Fruit fly (Drosophila melanogaster): ENCODE results near the gene HLH3B.
A peak's percentile ranks its signal among the peaks of the same experiment; 100 is the strongest.

Gene HLH3B

dm6 chrX:2703693-2704092, 22.2 kb upstream of the HLH3B start, which contains the start of gene Ugalt (continued):
- TF ChIP-seq stwl (tag; optimal IDR thresholded peaks at IDR 0.05) (peak; percentile 93), toy (GFP tag; IDR thresholded peaks at IDR 0.05) (peak; percentile 100), MBD-R2 (GFP tag; IDR thresholded peaks at IDR 0.05) (peak; percentile 100), CG12236 (GFP tag; optimal IDR thresholded peaks at IDR 0.05) (peak; percentile 100), Lim3 (GFP tag; IDR thresholded peaks at IDR 0.05) (peak; percentile 100), luna (GFP tag; optimal IDR thresholded peaks at IDR 0.05) (peak; percentile 100), Nf-YA (GFP tag; IDR thresholded peaks at IDR 0.05) (peak; percentile 100), cato (GFP tag; optimal IDR thresholded peaks at IDR 0.05; ENCODE audit: borderline replicate concordance) (peak; percentile 100), Lpt (GFP tag; optimal IDR thresholded peaks at IDR 0.05) (no peak), CG15073 (GFP tag; optimal IDR thresholded peaks at IDR 0.05) (peak; percentile 96), CG12769 (tag; optimal IDR thresholded peaks at IDR 0.05) (peak; percentile 100), CG7928 (GFP tag; optimal IDR thresholded peaks at IDR 0.05) (peak; percentile 96), tin (GFP tag; optimal IDR thresholded peaks at IDR 0.05) (peak; percentile 100), CG3847 (GFP tag; IDR thresholded peaks at IDR 0.05) (peak; percentile 100), Atf6 (GFP tag; IDR thresholded peaks at IDR 0.05) (peak; percentile 100), CG2889 (GFP tag; IDR thresholded peaks at IDR 0.05) (peak; percentile 100), CG1603 (tag; optimal IDR thresholded peaks at IDR 0.05) (peak; percentile 99), CG31388 (GFP tag; optimal IDR thresholded peaks at IDR 0.05) (peak; percentile 100), kay (GFP tag; optimal IDR thresholded peaks at IDR 0.05) (peak; percentile 100), disco-r (GFP tag; optimal IDR thresholded peaks at IDR 0.05) (peak; percentile 100), CG10654 (GFP tag; optimal IDR thresholded peaks at IDR 0.05) (peak; percentile 100), CG9876 (GFP tag; optimal IDR thresholded peaks at IDR 0.05) (peak; percentile 100), CG34224 (GFP tag; IDR thresholded peaks at IDR 0.05; ENCODE audit: partially characterized antibody) (no peak), CG1602 (GFP tag; optimal IDR thresholded peaks at IDR 0.05) (peak; percentile 100), tna (GFP tag; IDR thresholded peaks at IDR 0.05; ENCODE audit: partially characterized antibody) (no peak), inv (GFP tag; IDR thresholded peaks at IDR 0.05; ENCODE audit: partially characterized antibody) (peak; percentile 34; the same call in 1 of the 2 replicates), prd (optimal IDR thresholded peaks at IDR 0.05) (no peak), prd (GFP tag; IDR thresholded peaks at IDR 0.05) (peak; percentile 100), grau (tag; optimal IDR thresholded peaks at IDR 0.05) (peak; percentile 100), crc (GFP tag; optimal IDR thresholded peaks at IDR 0.05) (peak; percentile 100), CG17361 (GFP tag; IDR thresholded peaks at IDR 0.05) (peak; percentile 100), ci (GFP tag; IDR thresholded peaks at IDR 0.05) (peak; percentile 100), sob (GFP tag; IDR thresholded peaks at IDR 0.05) (peak; percentile 100), GATAe (GFP tag; conservative IDR thresholded peaks at IDR 0.05) (peak; percentile 100), sc (optimal IDR thresholded peaks at IDR 0.05) (no peak), sc (GFP tag; optimal IDR thresholded peaks at IDR 0.05) (peak; percentile 100), schlank (tag; optimal IDR thresholded peaks at IDR 0.05) (peak; percentile 100), CG12659 (GFP tag; optimal IDR thresholded peaks at IDR 0.05) (peak; percentile 100), peb (GFP tag; IDR thresholded peaks at IDR 0.05) (peak; percentile 100), H15 (GFP tag; IDR thresholded peaks at IDR 0.05) (peak; percentile 100), Hand (GFP tag; optimal IDR thresholded peaks at IDR 0.05) (peak; percentile 100), zen2 (GFP tag; IDR thresholded peaks at IDR 0.05; ENCODE audit: partially characterized antibody) (no peak), E2f1 (GFP tag; IDR thresholded peaks at IDR 0.05) (peak; percentile 100), CG2120 (GFP tag; optimal IDR thresholded peaks at IDR 0.05) (peak; percentile 100), CG17328 (GFP tag; IDR thresholded peaks at IDR 0.05) (peak; percentile 100), CG43689 (GFP tag; IDR thresholded peaks at IDR 0.05) (peak; percentile 100), org-1 (GFP tag; optimal IDR thresholded peaks at IDR 0.05) (peak; percentile 100), ap (GFP tag; IDR thresholded peaks at IDR 0.05) (peak; percentile 100), Bgb (GFP tag; IDR thresholded peaks at IDR 0.05; ENCODE audit: partially characterized antibody) (peak; percentile 50), Sry-β (GFP tag; optimal IDR thresholded peaks at IDR 0.05) (no peak), CG4360 (GFP tag; IDR thresholded peaks at IDR 0.05) (peak; percentile 100), zen (tag; optimal IDR thresholded peaks at IDR 0.05) (peak; percentile 100)
